Fruit fly (Drosophila melanogaster): Measurements from ENCODE around the gene CG13983.
A peak's percentile ranks its signal among the peaks of the same experiment; 100 is the strongest.

Gene CG13983

dm6 chr2L:6291605-6292004 is 27.3 kb upstream of the CG13983 start (continued):
- TF ChIP-seq CG18262 (tag; optimal IDR thresholded peaks at IDR 0.05) = peak; percentile 50
- no peak for TF ChIP-seq wor (GFP tag; IDR thresholded peaks at IDR 0.05)
- TF ChIP-seq twi (tag; optimal IDR thresholded peaks at IDR 0.05) = peak; percentile 49
- no peak for TF ChIP-seq az2 (GFP tag; optimal IDR thresholded peaks at IDR 0.05)
- peak; percentile 56; the same call in 2 of the 3 replicates for TF ChIP-seq CG2199 (GFP tag; IDR thresholded peaks at IDR 0.05)
- peak; percentile 70 for TF ChIP-seq CG15696 (tag; optimal IDR thresholded peaks at IDR 0.05)
- TF ChIP-seq CG2202 (tag; optimal IDR thresholded peaks at IDR 0.05) = peak; percentile 30
- TF ChIP-seq Eip74EF (GFP tag; optimal IDR thresholded peaks at IDR 0.05) = peak in 1 of 2 experiments; percentile 43
- TF ChIP-seq sug (tag; optimal IDR thresholded peaks at IDR 0.05) = peak; percentile 68
- TF ChIP-seq Pdp1 (GFP tag; optimal IDR thresholded peaks at IDR 0.05) = peak in 1 of 2 experiments; percentile 32
- no peak for TF ChIP-seq gsb (GFP tag; IDR thresholded peaks at IDR 0.05)
- TF ChIP-seq Sox100B (GFP tag; optimal IDR thresholded peaks at IDR 0.05) = peak; percentile 23
- peak; percentile 14 for TF ChIP-seq nom (GFP tag; optimal IDR thresholded peaks at IDR 0.05)
- peak; percentile 37 for TF ChIP-seq CG9727 (GFP tag; optimal IDR thresholded peaks at IDR 0.05)
- peak; percentile 91 for TF ChIP-seq crol (GFP tag; IDR thresholded peaks at IDR 0.05)
- TF ChIP-seq Dip3 (GFP tag; optimal IDR thresholded peaks at IDR 0.05) = no peak
- peak; percentile 34 for TF ChIP-seq Blimp-1 (GFP tag; optimal IDR thresholded peaks at IDR 0.05)
- TF ChIP-seq CTCF (GFP tag; optimal IDR thresholded peaks at IDR 0.05) = peak; percentile 13
- TF ChIP-seq CG8924 (tag; optimal IDR thresholded peaks at IDR 0.05) = peak; percentile 0
- peak; percentile 34 for TF ChIP-seq CG10543 (GFP tag; optimal IDR thresholded peaks at IDR 0.05)
- no peak for TF ChIP-seq Abd-B (GFP tag; optimal IDR thresholded peaks at IDR 0.05)
- TF ChIP-seq CG8359 (GFP tag; optimal IDR thresholded peaks at IDR 0.05; ENCODE audit: borderline replicate concordance) = peak; percentile 53
- peak; percentile 18 for TF ChIP-seq nerfin-1 (tag; optimal IDR thresholded peaks at IDR 0.05)
- peak; percentile 11 for TF ChIP-seq HHEX (GFP tag; optimal IDR thresholded peaks at IDR 0.05)

dm6 chr2L:6283376-6283775 is 19.1 kb upstream of the CG13983 start:
- TF ChIP-seq chm (GFP tag; IDR thresholded peaks at IDR 0.05) (no peak), bab2 (GFP tag; optimal IDR thresholded peaks at IDR 0.05) (peak; percentile 5), nau (GFP tag; optimal IDR thresholded peaks at IDR 0.05) (peak; percentile 69), Opbp (GFP tag; IDR thresholded peaks at IDR 0.05; ENCODE audit: partially characterized antibody) (no peak), CG10321 (GFP tag; IDR thresholded peaks at IDR 0.05) (no peak), Jarid2 (GFP tag; optimal IDR thresholded peaks at IDR 0.05) (peak; percentile 28), CG15011 (GFP tag; optimal IDR thresholded peaks at IDR 0.05) (peak; percentile 45), CG4424 (GFP tag; optimal IDR thresholded peaks at IDR 0.05) (peak; percentile 3), CG8478 (optimal IDR thresholded peaks at IDR 0.05) (no peak), CG17829 (tag; optimal IDR thresholded peaks at IDR 0.05) (peak; percentile 30), CG11560 (tag; IDR thresholded peaks at IDR 0.05) (no peak), Blimp-1 (GFP tag; optimal IDR thresholded peaks at IDR 0.05) (peak; percentile 68), Sox100B (GFP tag; optimal IDR thresholded peaks at IDR 0.05) (peak; percentile 61), CG12104 (GFP tag; optimal IDR thresholded peaks at IDR 0.05) (peak; percentile 45), CG33557 (GFP tag; optimal IDR thresholded peaks at IDR 0.05) (peak; percentile 78), CG7839 (tag; optimal IDR thresholded peaks at IDR 0.05) (peak; percentile 14), ssp (GFP tag; IDR thresholded peaks at IDR 0.05) (0 out of 2 replicates have a peak, but pooled peaks have one; percentile 15), NfI (GFP tag; optimal IDR thresholded peaks at IDR 0.05) (no peak), onecut (GFP tag; IDR thresholded peaks at IDR 0.05) (no peak; the same call in 1 of the 2 replicates), CG11456 (GFP tag; IDR thresholded peaks at IDR 0.05) (no peak; the same call in 2 of the 3 replicates), Six4 (GFP tag; optimal IDR thresholded peaks at IDR 0.05) (peak; percentile 16), CG4707 (GFP tag; optimal IDR thresholded peaks at IDR 0.05) (peak; percentile 13), D19B (GFP tag; optimal IDR thresholded peaks at IDR 0.05) (no peak), danr (GFP tag; IDR thresholded peaks at IDR 0.05) (0 out of 2 replicates have a peak, but pooled peaks have one; percentile 10), unpg (GFP tag; optimal IDR thresholded peaks at IDR 0.05) (peak; percentile 49), Asciz (GFP tag; optimal IDR thresholded peaks at IDR 0.05) (peak; percentile 67), Dfd (GFP tag; optimal IDR thresholded peaks at IDR 0.05) (no peak), h (optimal IDR thresholded peaks at IDR 0.05) (no peak), kni (GFP tag; optimal IDR thresholded peaks at IDR 0.05) (peak; percentile 86)

Data from whole organism, embryonic.